Worm (Caenorhabditis elegans): ENCODE measurements around the gene irld-45.
A peak's percentile ranks its signal among the peaks of the same experiment; 100 is the strongest.

Gene irld-45

ce11 chrV:1629329-1629728 is 18.8 kb upstream of the irld-45 start, which contains the start of gene nhr-238:
TSS of gene nhr-238 (minus strand) at chrV:1629432.
- TF ChIP-seq R02D3.7 (tag; optimal IDR thresholded peaks at IDR 0.05) = no peak
- TF ChIP-seq mep-1 (tag; optimal IDR thresholded peaks at IDR 0.05) = no peak
- TF ChIP-seq hlh-11 (tag; optimal IDR thresholded peaks at IDR 0.05) = no peak
- no peak for TF ChIP-seq unc-130 (GFP tag; optimal IDR thresholded peaks at IDR 0.05)
- no peak for TF ChIP-seq F37D6.2 (tag; optimal IDR thresholded peaks at IDR 0.05)
- no peak for TF ChIP-seq aly-2 (tag; optimal IDR thresholded peaks at IDR 0.05)
- TF ChIP-seq daf-8 (GFP tag; IDR thresholded peaks at IDR 0.05) = no peak
- TF ChIP-seq ceh-82 (tag; optimal IDR thresholded peaks at IDR 0.05) = no peak
- peak; percentile 100 for TF ChIP-seq nhr-28 (tag; optimal IDR thresholded peaks at IDR 0.05)
- TF ChIP-seq tag-97 (GFP tag; IDR thresholded peaks at IDR 0.05) = no peak
- TF ChIP-seq lir-3 (tag; optimal IDR thresholded peaks at IDR 0.05) = no peak
- no peak for TF ChIP-seq nhr-76 (tag; optimal IDR thresholded peaks at IDR 0.05)
- no peak for TF ChIP-seq spr-1 (tag; optimal IDR thresholded peaks at IDR 0.05)
- TF ChIP-seq ctbp-1 (GFP tag; IDR thresholded peaks at IDR 0.05) = no peak
- TF ChIP-seq unc-39 (tag; optimal IDR thresholded peaks at IDR 0.05) = no peak
- TF ChIP-seq nhr-42 (GFP tag; IDR thresholded peaks at IDR 0.05) = peak; percentile 85
- TF ChIP-seq mxl-3 (GFP tag; optimal IDR thresholded peaks at IDR 0.05) = no peak
- no peak for TF ChIP-seq ceh-32 (tag; optimal IDR thresholded peaks at IDR 0.05; ENCODE audit: poor library complexity)
- TF ChIP-seq nhr-25 (tag; optimal IDR thresholded peaks at IDR 0.05; ENCODE audit: borderline replicate concordance, insufficient read depth) = no peak
- TF ChIP-seq mdl-1 (tag; optimal IDR thresholded peaks at IDR 0.05) = no peak
- TF ChIP-seq nhr-102 (tag; optimal IDR thresholded peaks at IDR 0.05) = no peak
- no peak for TF ChIP-seq zfp-3 (GFP tag; conservative IDR thresholded peaks at IDR 0.05)
- TF ChIP-seq nhr-77 (tag; optimal IDR thresholded peaks at IDR 0.05) = peak; percentile 99
- TF ChIP-seq Y48G9A.11 (GFP tag; IDR thresholded peaks at IDR 0.05) = no peak
- no peak for TF ChIP-seq daf-16 (GFP tag; optimal IDR thresholded peaks at IDR 0.05)
- peak; percentile 17 for TF ChIP-seq daf-16 (tag; optimal IDR thresholded peaks at IDR 0.05)
- TF ChIP-seq dve-1 (tag; optimal IDR thresholded peaks at IDR 0.05; ENCODE audit: insufficient read depth) = peak; percentile 44
- TF ChIP-seq fos-1 (tag; optimal IDR thresholded peaks at IDR 0.05) = no peak
- TF ChIP-seq mes-2 (tag; optimal IDR thresholded peaks at IDR 0.05; ENCODE audit: poor library complexity, severe bottlenecking) = no peak
- TF ChIP-seq php-3 (GFP tag; IDR thresholded peaks at IDR 0.05) = no peak
- TF ChIP-seq ztf-7 (tag; optimal IDR thresholded peaks at IDR 0.05) = peak; percentile 75
- TF ChIP-seq dmd-6 (GFP tag; IDR thresholded peaks at IDR 0.05) = no peak
- TF ChIP-seq lin-1 (GFP tag; IDR thresholded peaks at IDR 0.05) = no peak

ce11 chrV:1631148-1631547 is 17.0 kb upstream of the irld-45 start, which contains the start of gene Y46H3D.8:
TSS of gene Y46H3D.8 (minus strand) at chrV:1631248.
- no peak for TF ChIP-seq lin-38 (GFP tag; IDR thresholded peaks at IDR 0.05)
- no peak for TF ChIP-seq ceh-62 (tag; optimal IDR thresholded peaks at IDR 0.05)
- no peak for TF ChIP-seq lim-7 (GFP tag; IDR thresholded peaks at IDR 0.05)
- TF ChIP-seq ztf-7 (tag; optimal IDR thresholded peaks at IDR 0.05) = no peak
- no peak for TF ChIP-seq set-16 (GFP tag; IDR thresholded peaks at IDR 0.05)
- TF ChIP-seq madf-5 (GFP tag; IDR thresholded peaks at IDR 0.05) = no peak
- TF ChIP-seq pha-4 (GFP tag; IDR thresholded peaks at IDR 0.05) = no peak
- no peak for TF ChIP-seq pha-4 (tag; optimal IDR thresholded peaks at IDR 0.05)
- no peak for TF ChIP-seq madf-9 (GFP tag; conservative IDR thresholded peaks at IDR 0.05)

ce11 chrV:1631717-1632116 is 16.4 kb upstream of the irld-45 start, which contains the start of gene irld-17:
TSS of gene irld-17 (plus strand) at chrV:1632017.
- TF ChIP-seq F37D6.2 (tag; optimal IDR thresholded peaks at IDR 0.05) (no peak), skn-1 (tag; optimal IDR thresholded peaks at IDR 0.05) (no peak), nhr-28 (tag; optimal IDR thresholded peaks at IDR 0.05) (no peak), snpc-1.2 (GFP tag; IDR thresholded peaks at IDR 0.05) (no peak), hif-1 (tag; optimal IDR thresholded peaks at IDR 0.05) (no peak), zip-2 (tag; optimal IDR thresholded peaks at IDR 0.05) (no peak), gei-8 (GFP tag; optimal IDR thresholded peaks at IDR 0.05) (no peak), lin-13 (GFP tag; optimal IDR thresholded peaks at IDR 0.05) (no peak), F49E8.2 (tag; optimal IDR thresholded peaks at IDR 0.05; ENCODE audit: borderline replicate concordance) (no peak)

Data from whole organism, L4 larva.